Worm (Caenorhabditis elegans): ENCODE data around the gene iglr-2.

DNA sequence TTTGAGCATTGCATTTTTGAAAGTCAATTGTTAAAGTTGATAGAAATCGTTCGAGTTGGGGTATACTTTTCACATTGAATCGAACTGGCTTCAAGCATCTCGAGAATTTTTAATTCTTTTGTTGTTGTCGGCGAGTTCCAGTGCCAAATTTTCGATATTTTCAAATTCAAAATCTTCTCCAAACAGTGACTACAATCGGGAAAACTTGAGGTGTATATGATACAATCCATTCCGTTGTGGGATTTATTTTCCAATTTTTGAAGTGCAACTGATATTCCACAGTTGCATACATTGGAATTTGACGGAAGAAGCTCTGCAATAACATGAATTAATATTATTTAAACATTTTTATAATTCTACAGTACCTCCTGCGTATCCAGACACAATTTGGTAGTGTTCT is 25.3 kb downstream of the iglr-2 start:
- no peak for TF ChIP-seq ama-1 (optimal IDR thresholded peaks at IDR 0.05)
- no peak for TF ChIP-seq ama-1 (GFP tag; optimal IDR thresholded peaks at IDR 0.05)
- TF ChIP-seq snpc-1.3 (tag; optimal IDR thresholded peaks at IDR 0.05; ENCODE audit: insufficient read depth), result no peak
- no peak for TF ChIP-seq zfh-2 (GFP tag; conservative IDR thresholded peaks at IDR 0.05)

Measured in whole organism, young adult.